Worm (Caenorhabditis elegans) whole organism, L1 larva: Measurements from ENCODE around the gene B0361.4.

Source experiments
- alr-1 ChIP-seq: fragments of 200-800 bp; sonication (Bioruptor generic); optimal IDR thresholded peaks from 2 replicates; lab custom pipeline; 2018; ENCODE audit warnings: borderline replicate concordance, mild to moderate bottlenecking, missing genetic modification characterization, missing compliant biosample characterization
- aly-2 ChIP-seq: fragments of 150-350 bp; optimal IDR thresholded peaks from 2 replicates; lab custom pipeline; 2014; ENCODE audit warnings: missing biosample characterization, missing genetic modification characterization
- blmp-1 ChIP-seq: fragments of 150-350 bp; optimal IDR thresholded peaks from 2 replicates; lab custom pipeline; 2014; ENCODE audit warnings: missing biosample characterization, missing genetic modification characterization
- ces-1 ChIP-seq: fragments of 150-350 bp; optimal IDR thresholded peaks from 2 replicates; lab custom pipeline; 2014; ENCODE audit warnings: missing biosample characterization, missing genetic modification reagents, missing genetic modification characterization
- elt-3 ChIP-seq, 6 experiments: fragments of 150-350 bp in 1 of 6; sonication (generic microtip); optimal IDR thresholded peaks; 2 replicates each; lab custom pipeline; 2017 to 2018; ENCODE audit warnings: missing biosample characterization in 6 of 6, missing genetic modification characterization in 6 of 6, inconsistent platforms in 1 of 6
- ets-5 ChIP-seq: fragments of 200-800 bp; sonication (Bioruptor generic); IDR thresholded peaks from 2 replicates; pipeline ENCODE4 v1.3.6; 2022; ENCODE audit warnings: missing genetic modification characterization, missing compliant biosample characterization
- grh-1 ChIP-seq: fragments of 200-800 bp; sonication (Bioruptor generic); IDR thresholded peaks from 2 replicates; pipeline ENCODE4 v1.3.6; 2022; ENCODE audit warnings: missing genetic modification reagents, missing genetic modification characterization, missing compliant biosample characterization
- mep-1 ChIP-seq: fragments of 150-350 bp; optimal IDR thresholded peaks from 2 replicates; lab custom pipeline; 2014; ENCODE audit warnings: missing biosample characterization, missing genetic modification characterization
- nhr-76 ChIP-seq: sonication (generic microtip); optimal IDR thresholded peaks from 2 replicates; lab custom pipeline; 2017; ENCODE audit warnings: missing biosample characterization, missing genetic modification characterization
- nhr-77 ChIP-seq: fragments of 150-350 bp; optimal IDR thresholded peaks from 2 replicates; lab custom pipeline; 2014; ENCODE audit warnings: missing biosample characterization, missing genetic modification characterization
- pag-3 ChIP-seq: sonication (generic microtip); optimal IDR thresholded peaks from 2 replicates; lab custom pipeline; 2017; ENCODE audit warnings: missing genetic modification characterization, mild to moderate bottlenecking, missing compliant biosample characterization, antibody characterized with exemption, borderline replicate concordance; ENCODE audit not compliant: insufficient read depth
- pax-3 ChIP-seq: fragments of 200-800 bp; sonication (Bioruptor generic); optimal IDR thresholded peaks from 2 replicates; lab custom pipeline; 2018; ENCODE audit warnings: mild to moderate bottlenecking, missing genetic modification characterization, moderate library complexity, missing compliant biosample characterization
- pqm-1 ChIP-seq: sonication (generic microtip); optimal IDR thresholded peaks from 3 replicates; lab custom pipeline; 2017; ENCODE audit warnings: missing biosample characterization, missing genetic modification characterization
- ztf-11 ChIP-seq, 2 experiments: sonication (generic microtip); optimal IDR thresholded peaks; 2 replicates each; lab custom pipeline; 2016 to 2017; ENCODE audit warnings: missing genetic modification characterization in 2 of 2, missing biosample characterization in 1 of 2, missing compliant biosample characterization in 1 of 2

ce11 chrIII:7285783-7286182, 27.0 kb downstream of the B0361.4 start, which contains the start of gene pho-5:
- no peak for TF ChIP-seq alr-1 (tag; lab: Kevin White, UChicago)
- no peak for TF ChIP-seq ces-1 (GFP tag; lab: Kevin White, UChicago)
- no peak for TF ChIP-seq nhr-77
- TF ChIP-seq pax-3 (tag; lab: Kevin White, UChicago) = no peak
- no peak for TF ChIP-seq ets-5
- TF ChIP-seq mep-1 (tag; lab: Kevin White, UChicago) = no peak
- TF ChIP-seq pqm-1 (tag; lab: Kevin White, UChicago) = no peak
- TF ChIP-seq pag-3 (tag; lab: Kevin White, UChicago) = no peak
- no peak for TF ChIP-seq aly-2 (tag; lab: Kevin White, UChicago)
- no peak for TF ChIP-seq ztf-11 (tag; optimal IDR thresholded peaks at IDR 0.05; lab: Kevin White, UChicago)
- TF ChIP-seq blmp-1 (tag; lab: Kevin White, UChicago) = no peak
- no peak for TF ChIP-seq grh-1
- no peak for TF ChIP-seq nhr-76 (tag; lab: Kevin White, UChicago)
- no peak for TF ChIP-seq elt-3 (tag; optimal IDR thresholded peaks at IDR 0.05; lab: Kevin White, UChicago)
